Worm (Caenorhabditis elegans): ENCODE results near the gene mut-14.

Gene mut-14

DNA sequence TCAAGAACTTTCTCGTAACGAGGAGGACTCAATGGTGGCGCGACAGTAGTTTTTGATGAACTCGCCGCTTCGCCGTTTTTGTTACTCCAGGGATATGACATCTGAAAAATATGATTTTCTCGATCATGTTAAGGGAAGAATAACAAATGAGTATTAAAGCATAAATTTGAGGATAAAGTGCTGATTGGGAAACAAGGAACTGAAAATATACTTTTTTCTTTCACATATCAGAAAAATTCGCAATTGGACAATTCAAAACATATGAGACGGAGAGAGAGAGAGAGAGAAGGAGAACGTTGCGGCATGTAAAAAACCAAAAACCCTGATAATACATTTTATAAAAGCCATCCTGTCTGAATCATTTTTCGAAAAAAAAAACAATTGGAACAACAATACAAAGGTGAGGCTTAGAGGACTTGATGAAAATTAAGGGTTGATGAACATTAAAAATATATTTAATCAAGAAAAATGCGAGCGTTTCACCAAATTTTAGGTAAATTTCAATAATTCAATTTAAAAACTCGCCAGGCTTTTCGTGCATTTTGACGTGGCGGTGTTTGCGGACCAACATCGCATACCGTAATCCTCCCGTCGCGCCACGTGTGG, at the start of gene mut-14, which contains the start of gene C14C11.2:
TSS of gene mut-14 (minus strand) at position 101 of the 606 bp plus-strand sequence.
TSS of gene C14C11.2 (plus strand) at position 556 of the 606 bp plus-strand sequence.
- TF ChIP-seq pes-1 (GFP tag; IDR thresholded peaks at IDR 0.05) = no peak

ce11 chrV:5708331-5708730, 47.8 kb upstream of the mut-14 start:
- TF ChIP-seq hmbx-1 (tag; optimal IDR thresholded peaks at IDR 0.05) (no peak), flt-1 (GFP tag; IDR thresholded peaks at IDR 0.05) (no peak), aly-1 (tag; optimal IDR thresholded peaks at IDR 0.05) (no peak), hnd-1 (tag; optimal IDR thresholded peaks at IDR 0.05) (no peak), tra-4 (tag; optimal IDR thresholded peaks at IDR 0.05) (no peak), ets-7 (tag; optimal IDR thresholded peaks at IDR 0.05) (no peak), scrt-1 (GFP tag; IDR thresholded peaks at IDR 0.05) (no peak), hmg-4 (GFP tag; optimal IDR thresholded peaks at IDR 0.05) (no peak), F13C5.2 (tag; optimal IDR thresholded peaks at IDR 0.05) (no peak), tbx-11 (GFP tag; IDR thresholded peaks at IDR 0.05) (no peak), ceh-36 (tag; optimal IDR thresholded peaks at IDR 0.05) (no peak), tbx-37 (GFP tag; conservative IDR thresholded peaks at IDR 0.05) (no peak), sea-1 (GFP tag; conservative IDR thresholded peaks at IDR 0.05) (no peak)

ce11 chrV:5705510-5705909, 45.0 kb upstream of the mut-14 start, which contains the start of gene peli-1:
Gene peli-1 (plus strand): TSS chrV:5705810.
- TF ChIP-seq ceh-13 (GFP tag; optimal IDR thresholded peaks at IDR 0.05) = no peak
- no peak for TF ChIP-seq hmbx-1 (tag; optimal IDR thresholded peaks at IDR 0.05)
- no peak for TF ChIP-seq ceh-36 (tag; optimal IDR thresholded peaks at IDR 0.05)
- TF ChIP-seq F13C5.2 (tag; optimal IDR thresholded peaks at IDR 0.05) = no peak
- TF ChIP-seq scrt-1 (GFP tag; IDR thresholded peaks at IDR 0.05) = no peak
- TF ChIP-seq tra-4 (tag; optimal IDR thresholded peaks at IDR 0.05) = no peak
- TF ChIP-seq hmg-4 (GFP tag; optimal IDR thresholded peaks at IDR 0.05) = no peak
- no peak for TF ChIP-seq hnd-1 (tag; optimal IDR thresholded peaks at IDR 0.05)
- TF ChIP-seq ets-7 (tag; optimal IDR thresholded peaks at IDR 0.05) = no peak
- TF ChIP-seq tbx-37 (GFP tag; conservative IDR thresholded peaks at IDR 0.05) = no peak
- TF ChIP-seq aly-1 (tag; optimal IDR thresholded peaks at IDR 0.05) = no peak

- TF ChIP-seq ceh-13 (GFP tag; optimal IDR thresholded peaks at IDR 0.05) (no peak), F13C5.2 (tag; optimal IDR thresholded peaks at IDR 0.05) (no peak), scrt-1 (GFP tag; IDR thresholded peaks at IDR 0.05) (no peak), tra-4 (tag; optimal IDR thresholded peaks at IDR 0.05) (no peak), hmg-4 (GFP tag; optimal IDR thresholded peaks at IDR 0.05) (no peak), ceh-36 (tag; optimal IDR thresholded peaks at IDR 0.05) (no peak), tbx-11 (GFP tag; IDR thresholded peaks at IDR 0.05) (no peak), hnd-1 (tag; optimal IDR thresholded peaks at IDR 0.05) (no peak), B0310.2 (tag; optimal IDR thresholded peaks at IDR 0.05) (no peak), tbx-37 (GFP tag; conservative IDR thresholded peaks at IDR 0.05) (no peak), aly-1 (tag; optimal IDR thresholded peaks at IDR 0.05) (no peak), ama-1 (optimal IDR thresholded peaks at IDR 0.05) (no peak), hmbx-1 (tag; optimal IDR thresholded peaks at IDR 0.05) (no peak), ets-7 (tag; optimal IDR thresholded peaks at IDR 0.05) (no peak), flt-1 (GFP tag; IDR thresholded peaks at IDR 0.05) (no peak), sea-1 (GFP tag; conservative IDR thresholded peaks at IDR 0.05) (no peak), pes-1 (GFP tag; IDR thresholded peaks at IDR 0.05) (no peak)
Observed at ce11 chrV:5704467-5704866, 44.0 kb upstream of the mut-14 start.

DNA sequence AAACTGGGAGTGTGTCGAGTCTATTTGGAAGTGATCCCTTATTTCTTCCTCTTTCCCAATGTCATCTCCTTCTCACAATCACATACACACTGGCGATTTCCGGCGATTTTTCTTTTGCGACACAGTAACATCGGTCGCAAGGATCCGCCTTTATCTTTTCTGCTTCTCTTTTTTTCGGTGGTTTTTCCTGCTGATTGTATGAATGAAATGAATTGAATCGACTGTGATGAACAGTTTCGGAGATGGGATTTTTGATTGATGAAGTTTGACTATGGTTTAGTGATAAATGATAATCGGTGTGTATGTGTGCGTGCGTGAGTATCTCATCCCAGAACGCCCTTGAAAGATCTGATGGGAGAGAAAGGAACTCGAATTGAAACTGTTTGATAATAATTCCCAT, 40.6 kb upstream of the mut-14 start:
- TF ChIP-seq tbx-37 (GFP tag; conservative IDR thresholded peaks at IDR 0.05) = no peak
- TF ChIP-seq flt-1 (GFP tag; IDR thresholded peaks at IDR 0.05) = no peak
- no peak for TF ChIP-seq ets-7 (tag; optimal IDR thresholded peaks at IDR 0.05)

ce11 chrV:5699835-5700441, 39.4 kb upstream of the mut-14 start, which contains the start of gene clec-1:
Gene clec-1 (plus strand): TSS chrV:5700154.
- TF ChIP-seq sea-1 (GFP tag; conservative IDR thresholded peaks at IDR 0.05) (no peak), tra-4 (tag; optimal IDR thresholded peaks at IDR 0.05) (no peak), B0310.2 (tag; optimal IDR thresholded peaks at IDR 0.05) (no peak), tbx-37 (GFP tag; conservative IDR thresholded peaks at IDR 0.05) (no peak), ceh-13 (GFP tag; optimal IDR thresholded peaks at IDR 0.05) (no peak), ets-7 (tag; optimal IDR thresholded peaks at IDR 0.05) (no peak), pes-1 (GFP tag; IDR thresholded peaks at IDR 0.05) (no peak), F13C5.2 (tag; optimal IDR thresholded peaks at IDR 0.05) (no peak), tbx-11 (GFP tag; IDR thresholded peaks at IDR 0.05) (no peak), hnd-1 (tag; optimal IDR thresholded peaks at IDR 0.05) (no peak), ama-1 (optimal IDR thresholded peaks at IDR 0.05) (no peak), hmbx-1 (tag; optimal IDR thresholded peaks at IDR 0.05) (no peak), flt-1 (GFP tag; IDR thresholded peaks at IDR 0.05) (no peak), hmg-4 (GFP tag; optimal IDR thresholded peaks at IDR 0.05) (no peak), aly-1 (tag; optimal IDR thresholded peaks at IDR 0.05) (no peak), scrt-1 (GFP tag; IDR thresholded peaks at IDR 0.05) (no peak), ceh-36 (tag; optimal IDR thresholded peaks at IDR 0.05) (no peak)

DNA sequence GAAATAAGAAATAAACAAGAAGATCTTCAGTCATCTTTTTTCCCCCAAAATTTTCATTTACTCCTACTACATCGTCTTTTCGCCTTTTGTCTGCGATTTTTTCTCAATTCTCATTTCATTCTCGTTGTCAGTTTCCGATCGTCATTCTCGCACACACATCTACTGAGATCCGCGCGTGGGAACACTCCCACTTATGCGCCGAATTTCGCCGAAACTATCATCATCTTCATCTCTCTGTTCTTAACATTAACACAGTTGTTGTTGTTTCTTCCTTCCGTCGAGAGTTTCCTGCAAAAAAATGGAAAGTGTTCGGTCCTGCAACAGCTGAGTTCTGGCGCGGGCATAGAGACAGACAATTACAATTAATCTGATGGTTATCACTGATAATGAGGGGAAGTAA, 37.1 kb upstream of the mut-14 start:
- TF ChIP-seq B0310.2 (tag; optimal IDR thresholded peaks at IDR 0.05) (no peak), ama-1 (optimal IDR thresholded peaks at IDR 0.05) (no peak), tbx-37 (GFP tag; conservative IDR thresholded peaks at IDR 0.05) (no peak), hmg-4 (GFP tag; optimal IDR thresholded peaks at IDR 0.05) (no peak), tra-4 (tag; optimal IDR thresholded peaks at IDR 0.05) (no peak), ceh-36 (tag; optimal IDR thresholded peaks at IDR 0.05) (no peak), sea-1 (GFP tag; conservative IDR thresholded peaks at IDR 0.05) (no peak), ets-7 (tag; optimal IDR thresholded peaks at IDR 0.05) (no peak), ceh-13 (GFP tag; optimal IDR thresholded peaks at IDR 0.05) (no peak), pes-1 (GFP tag; IDR thresholded peaks at IDR 0.05) (no peak)
